Worm (Caenorhabditis elegans): ENCODE results near the gene nhr-197.

The nhr-197 gene

ce11 chrV:15650167-15650566 is 37.6 kb upstream of the nhr-197 start, which contains the start of gene sru-42:
Gene sru-42 (plus strand): TSS chrV:15650467.
- TF ChIP-seq unc-39 (tag; optimal IDR thresholded peaks at IDR 0.05) (no peak), nhr-76 (tag; optimal IDR thresholded peaks at IDR 0.05) (no peak), arid-1 (GFP tag; conservative IDR thresholded peaks at IDR 0.05) (no peak), lsy-2 (tag; optimal IDR thresholded peaks at IDR 0.05) (no peak), dpl-1 (GFP tag; optimal IDR thresholded peaks at IDR 0.05) (no peak), lir-3 (tag; optimal IDR thresholded peaks at IDR 0.05) (no peak)

- no peak for TF ChIP-seq arid-1 (GFP tag; conservative IDR thresholded peaks at IDR 0.05)
- TF ChIP-seq T20F7.1 (GFP tag; optimal IDR thresholded peaks at IDR 0.05), result no peak
- no peak for TF ChIP-seq ces-1 (GFP tag; optimal IDR thresholded peaks at IDR 0.05)
- no peak for TF ChIP-seq lir-3 (tag; optimal IDR thresholded peaks at IDR 0.05)
- no peak for TF ChIP-seq gei-8 (GFP tag; optimal IDR thresholded peaks at IDR 0.05)
- TF ChIP-seq egl-27 (tag; optimal IDR thresholded peaks at IDR 0.05), result no peak
- TF ChIP-seq ceh-82 (tag; optimal IDR thresholded peaks at IDR 0.05), result no peak
- 0 out of 2 replicates have a peak, but pooled peaks have one; percentile 34 for TF ChIP-seq lim-7 (GFP tag; IDR thresholded peaks at IDR 0.05)
- no peak for TF ChIP-seq ztf-11 (tag; optimal IDR thresholded peaks at IDR 0.05)
- TF ChIP-seq hmg-1.1 (GFP tag; IDR thresholded peaks at IDR 0.05), result no peak
- no peak for TF ChIP-seq ZK337.2 (GFP tag; IDR thresholded peaks at IDR 0.05)
- no peak for TF ChIP-seq daf-16 (GFP tag; optimal IDR thresholded peaks at IDR 0.05)
- no peak for TF ChIP-seq daf-16 (tag; optimal IDR thresholded peaks at IDR 0.05)
- TF ChIP-seq tag-97 (GFP tag; IDR thresholded peaks at IDR 0.05), result no peak
- no peak for TF ChIP-seq madf-5 (GFP tag; IDR thresholded peaks at IDR 0.05)
- TF ChIP-seq egl-43 (GFP tag; IDR thresholded peaks at IDR 0.05), result 0 out of 2 replicates have a peak, but pooled peaks have one; percentile 44
- TF ChIP-seq T26A8.4 (GFP tag; IDR thresholded peaks at IDR 0.05), result 0 out of 2 replicates have a peak, but pooled peaks have one; percentile 0
- peak; percentile 87 for TF ChIP-seq ama-1 (optimal IDR thresholded peaks at IDR 0.05)
- 0 out of 2 replicates have a peak, but pooled peaks have one; percentile 47 for TF ChIP-seq snpc-1.2 (GFP tag; IDR thresholded peaks at IDR 0.05)
- TF ChIP-seq R02D3.7 (tag; optimal IDR thresholded peaks at IDR 0.05), result no peak
- TF ChIP-seq fos-1 (tag; optimal IDR thresholded peaks at IDR 0.05), result no peak
- TF ChIP-seq nhr-25 (tag; optimal IDR thresholded peaks at IDR 0.05; ENCODE audit: borderline replicate concordance, insufficient read depth), result no peak
These were observed 35.6 kb upstream of the nhr-197 start for ce11 chrV:15652147-15652546.

- TF ChIP-seq D1046.2 (GFP tag; IDR thresholded peaks at IDR 0.05) (0 out of 2 replicates have a peak, but pooled peaks have one; percentile 16), lsy-2 (tag; optimal IDR thresholded peaks at IDR 0.05) (no peak)
These were observed 33.6 kb upstream of the nhr-197 start, which contains the start of gene F53E4.2 for ce11 chrV:15654124-15654523. Gene F53E4.2 (plus strand): TSS chrV:15654424.

- TF ChIP-seq madf-9 (GFP tag; conservative IDR thresholded peaks at IDR 0.05) (no peak), aha-1 (tag) (peak; percentile 98), hlh-11 (tag; optimal IDR thresholded peaks at IDR 0.05) (peak; percentile 49), nhr-237 (tag; optimal IDR thresholded peaks at IDR 0.05) (no peak), attf-4 (tag; optimal IDR thresholded peaks at IDR 0.05) (no peak), dmd-6 (GFP tag; IDR thresholded peaks at IDR 0.05) (peak; percentile 49), nhr-11 (tag; optimal IDR thresholded peaks at IDR 0.05) (peak; percentile 4), sdz-12 (GFP tag; optimal IDR thresholded peaks at IDR 0.05) (no peak), F49E8.2 (tag; optimal IDR thresholded peaks at IDR 0.05; ENCODE audit: borderline replicate concordance) (no peak)
These were observed 29.3 kb upstream of the nhr-197 start for ce11 chrV:15658262-15659060.
